Fruit fly (Drosophila melanogaster): ENCODE results near the gene Ugt301D1.

- TF ChIP-seq pad (GFP tag; optimal IDR thresholded peaks at IDR 0.05) (no peak), cnc (optimal IDR thresholded peaks at IDR 0.05) (no peak), CG5204 (GFP tag; optimal IDR thresholded peaks at IDR 0.05) (no peak), CG7045 (GFP tag; optimal IDR thresholded peaks at IDR 0.05) (no peak), Hr96 (GFP tag; optimal IDR thresholded peaks at IDR 0.05) (no peak)
Measured at dm6 chr2L:18466202-18466591, 43.2 kb upstream of the Ugt301D1 start.

Data from whole organism, adult.